Fruit fly (Drosophila melanogaster) whole organism, larva: Measurements from ENCODE around the gene CG46317.

Experiments
- noc ChIP-seq: fragments of 200-800 bp; sonication (Bioruptor generic); optimal IDR thresholded peaks from 3 replicates; lab custom pipeline; 2019; ENCODE audit warnings: missing biosample characterization, mild to moderate bottlenecking, missing genetic modification characterization, moderate library complexity

CG46317 gene

DNA sequence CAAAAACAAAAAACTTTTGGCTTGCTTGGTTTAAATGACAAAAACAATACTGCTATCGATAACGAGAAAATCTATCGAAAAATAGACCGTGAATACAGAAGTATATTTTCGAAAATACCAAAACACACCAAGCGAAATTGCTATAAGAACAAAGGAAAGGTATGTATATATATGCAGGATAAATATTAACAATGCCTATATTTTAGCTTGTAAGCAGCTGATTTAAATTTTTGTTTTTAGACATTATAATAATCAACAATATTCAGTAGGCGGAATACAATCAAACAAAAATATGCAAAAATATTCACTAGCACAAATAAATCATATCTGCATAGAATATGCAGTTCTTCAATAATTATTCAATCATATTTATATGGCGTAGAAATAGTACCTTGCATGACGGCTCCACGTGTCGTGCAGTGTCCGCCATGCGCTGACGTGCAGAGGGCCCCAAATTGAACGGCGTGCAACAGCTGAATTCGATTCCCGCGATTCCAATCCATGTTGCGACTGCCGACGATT lies 23.1 kb upstream of the CG46317 start, which contains the start of the genes Fbxl4 and Dus2:
Gene Fbxl4, minus strand, starts transcription at position 51 of the 522 bp plus-strand sequence.
Gene Dus2, plus strand, starts transcription at position 116 of the 522 bp plus-strand sequence.
- TF ChIP-seq noc (tag; lab: Kevin White, UChicago), result peak; percentile 88

DNA sequence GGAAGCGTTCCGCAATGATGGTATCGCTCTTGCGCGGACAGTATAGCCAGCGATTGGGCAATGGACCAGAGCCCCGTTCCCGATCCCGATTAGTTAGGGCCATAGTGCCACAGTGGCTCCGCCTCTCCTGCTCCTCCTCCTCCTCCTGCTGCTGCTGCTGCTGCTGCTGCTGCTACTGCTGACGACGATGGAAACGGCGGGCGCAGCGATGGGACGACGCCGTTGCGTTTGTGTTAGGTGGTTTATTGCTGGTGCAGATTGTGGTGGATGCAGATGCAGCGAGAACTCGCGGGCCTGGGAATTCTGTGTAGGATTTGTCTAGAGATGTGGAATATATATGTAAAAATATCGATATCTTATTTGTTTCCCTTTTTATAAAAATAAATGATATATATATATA lies 18.5 kb upstream of the CG46317 start, which contains the start of gene mRNA-cap:
Gene mRNA-cap, minus strand, starts transcription at position 344 of the 400 bp plus-strand sequence.
- TF ChIP-seq noc (tag; lab: Kevin White, UChicago), result no peak

DNA sequence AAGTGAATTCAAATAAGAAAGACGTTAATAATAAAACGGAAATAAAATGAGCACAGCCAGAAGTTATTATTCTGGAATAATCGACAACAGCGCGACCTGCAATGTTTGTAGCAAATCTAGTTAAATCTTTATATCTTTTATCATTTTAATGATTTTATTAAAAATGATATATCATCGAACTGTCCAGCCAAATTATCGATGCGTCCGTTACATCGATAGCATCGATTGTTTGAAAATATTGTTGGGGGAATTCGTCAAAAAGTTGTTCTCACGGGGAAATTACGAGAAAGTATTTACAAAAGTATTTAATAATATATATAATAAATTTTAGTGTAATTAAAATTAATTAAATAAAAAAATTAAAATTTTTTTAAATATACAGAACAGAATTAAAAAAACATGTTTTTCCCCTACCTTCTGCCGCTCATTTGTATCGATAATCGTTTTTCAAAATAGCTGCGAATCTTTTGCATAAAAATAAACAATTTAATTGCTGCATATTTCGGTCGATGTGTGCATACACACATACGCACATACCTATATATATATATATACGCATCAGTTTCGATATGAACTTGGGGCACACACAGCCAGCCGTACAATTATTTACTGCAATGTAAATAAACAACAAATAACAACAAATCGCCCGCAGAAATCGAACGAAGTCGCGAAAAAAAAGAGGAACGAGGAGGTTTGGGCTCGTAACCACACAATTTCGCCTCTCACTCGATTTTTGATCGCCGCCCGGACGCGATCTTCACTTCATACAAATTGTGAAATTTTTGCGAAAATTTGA lies 17.9 kb upstream of the CG46317 start, which contains the start of gene CG32599:
Gene CG32599, plus strand, starts transcription at position 746 of the 796 bp plus-strand sequence.
- TF ChIP-seq noc (tag; lab: Kevin White, UChicago), result no peak

DNA sequence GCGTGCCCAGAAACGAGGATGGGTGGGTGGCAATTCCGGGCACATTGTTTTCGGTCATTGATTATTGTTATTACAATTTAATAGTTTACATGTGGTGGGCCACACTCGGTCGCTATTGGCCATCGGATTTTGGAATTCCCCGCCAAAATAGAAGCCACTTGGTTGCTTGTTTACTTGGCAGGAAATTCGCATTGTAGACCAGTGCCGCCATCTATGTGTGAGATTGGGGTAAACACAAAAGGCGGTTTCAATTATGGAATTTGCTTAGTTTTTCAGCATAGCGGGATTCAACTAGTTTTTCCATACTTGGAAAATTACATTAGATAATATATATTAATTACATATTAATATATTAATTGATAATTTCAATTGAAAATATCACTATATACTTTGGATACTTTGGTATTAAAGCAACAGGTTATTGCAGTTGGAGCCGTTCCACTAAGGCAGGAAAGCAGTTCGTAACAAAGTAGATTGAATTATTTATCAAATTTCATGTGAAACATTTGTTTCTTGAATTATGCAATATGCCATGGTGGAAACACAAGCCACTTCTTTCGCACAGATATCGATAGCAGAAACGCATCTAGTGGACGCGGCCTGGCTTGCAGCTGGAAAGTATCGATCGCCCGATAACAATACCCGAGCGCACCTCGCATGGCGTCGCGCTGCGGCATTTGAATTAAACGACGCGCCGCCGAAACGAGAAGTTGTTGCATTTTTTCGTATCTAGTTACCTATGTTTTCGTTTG lies 13.8 kb upstream of the CG46317 start, which contains the start of gene mud:
Gene mud, plus strand, starts transcription at position 698 of the 752 bp plus-strand sequence.
- TF ChIP-seq noc (tag; lab: Kevin White, UChicago), result no peak

DNA sequence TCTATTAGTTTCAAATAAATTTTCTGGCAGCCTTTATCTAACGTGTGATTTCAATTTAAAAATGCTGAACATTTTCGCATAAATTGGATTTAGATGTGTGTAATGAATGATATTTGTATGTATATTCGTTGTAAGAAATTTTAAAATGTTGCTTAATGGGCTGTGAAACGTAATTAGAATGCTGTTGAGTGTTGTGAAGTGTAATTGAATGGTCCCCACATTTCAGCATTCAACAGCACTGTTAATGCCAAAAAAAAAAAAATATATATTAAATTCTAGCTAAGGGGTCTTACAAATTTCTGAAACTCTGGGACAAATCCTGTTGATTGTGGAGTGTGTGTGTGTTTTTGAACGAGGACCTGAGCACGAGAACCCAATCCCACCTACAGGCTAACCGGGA lies 4.1 kb downstream of the CG46317 start:
- TF ChIP-seq noc (tag; lab: Kevin White, UChicago), result no peak

DNA sequence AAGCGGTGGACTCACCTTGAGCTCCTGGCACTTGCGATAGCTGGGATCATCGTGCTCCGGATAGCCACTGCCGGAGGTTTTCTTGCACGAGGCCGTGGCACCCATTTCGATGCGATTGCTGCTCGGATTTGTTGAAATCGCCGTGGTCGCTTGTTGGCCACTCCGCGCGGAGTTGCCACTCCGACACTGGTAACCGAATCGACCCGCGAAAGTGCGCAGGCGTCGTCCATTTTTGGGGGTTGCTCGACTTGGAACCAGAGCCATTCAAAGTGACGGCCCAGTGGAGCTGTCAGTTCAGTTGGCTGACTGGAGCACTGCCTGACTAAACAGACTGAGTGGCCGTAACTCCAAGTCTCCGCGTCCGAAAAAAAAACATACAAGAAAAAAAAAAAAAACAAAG lies 5.1 kb downstream of the CG46317 start, which contains the start of the genes CG13404 and na:
Gene CG13404, minus strand, starts transcription at position 176 of the 400 bp plus-strand sequence.
Gene na, plus strand, starts transcription at position 293 of the 400 bp plus-strand sequence.
- TF ChIP-seq noc (tag; lab: Kevin White, UChicago), result no peak

DNA sequence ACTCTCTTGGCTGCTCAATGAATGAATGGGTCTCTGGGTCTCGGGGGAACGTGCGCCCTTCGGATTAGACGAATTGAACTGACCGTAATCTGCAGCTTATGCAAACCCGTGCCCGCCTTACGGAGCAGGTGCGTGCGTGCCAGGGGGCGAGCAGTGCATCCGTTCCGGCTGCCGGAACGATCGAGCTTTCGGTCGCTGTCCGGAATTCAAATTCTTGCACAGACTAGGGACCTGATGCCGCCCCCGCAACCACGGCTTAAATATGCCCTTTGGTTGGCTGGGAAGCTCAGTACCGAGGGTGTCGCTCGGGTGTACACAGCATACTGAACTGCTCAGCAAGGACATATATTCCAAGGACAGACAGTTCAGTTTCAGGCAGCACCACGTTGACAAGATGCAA lies 16.4 kb downstream of the CG46317 start, which contains the start of gene Muc12Ea:
Gene Muc12Ea, plus strand, starts transcription at position 301 of the 400 bp plus-strand sequence.
- TF ChIP-seq noc (tag; lab: Kevin White, UChicago), result no peak

DNA sequence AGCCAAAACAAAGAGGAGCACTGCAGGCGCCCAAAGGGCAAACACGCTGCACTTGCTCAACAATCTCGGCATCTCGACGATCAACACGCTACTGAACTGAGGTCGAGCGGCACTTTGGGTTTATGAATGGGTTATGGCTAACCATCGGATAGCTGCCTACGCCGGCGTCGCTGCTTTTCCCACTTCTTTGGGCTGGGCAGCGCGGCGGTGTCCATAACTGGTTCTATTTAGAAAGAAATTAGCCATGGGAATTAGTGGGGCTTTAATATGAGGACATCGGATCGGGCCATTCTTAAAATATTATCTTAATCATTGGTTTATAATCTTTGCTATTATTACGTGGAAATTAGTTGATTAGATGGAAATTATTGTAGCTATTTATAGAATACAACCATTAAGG lies 28.3 kb downstream of the CG46317 start, which contains the start of gene CG9400:
Gene CG9400, minus strand, starts transcription at position 101 of the 400 bp plus-strand sequence.
- TF ChIP-seq noc (tag; lab: Kevin White, UChicago), result no peak
